Worm (Caenorhabditis elegans) whole organism, mixed stage, embryonic: ENCODE measurements around the gene F59B2.8.

Experiments
- blmp-1 ChIP-seq: fragments of 150-350 bp; optimal IDR thresholded peaks from 2 replicates; lab custom pipeline; 2014; ENCODE audit warnings: missing biosample characterization, missing genetic modification characterization
- elt-1 ChIP-seq: sonication (generic microtip); optimal IDR thresholded peaks from 2 replicates; lab custom pipeline; 2017; ENCODE audit warnings: missing genetic modification characterization, mild to moderate bottlenecking, missing compliant biosample characterization, antibody characterized with exemption, moderate library complexity, borderline replicate concordance; ENCODE audit not compliant: insufficient read depth
- lsy-2 ChIP-seq: fragments of 150-350 bp; optimal IDR thresholded peaks from 2 replicates; lab custom pipeline; 2014; ENCODE audit warnings: missing biosample characterization, missing genetic modification characterization
- nhr-12 ChIP-seq: fragments of 150-350 bp; optimal IDR thresholded peaks from 2 replicates; lab custom pipeline; 2014; ENCODE audit warnings: missing biosample characterization, missing genetic modification characterization
- nhr-76 ChIP-seq: sonication (generic microtip); optimal IDR thresholded peaks from 2 replicates; lab custom pipeline; 2017; ENCODE audit warnings: missing biosample characterization, missing genetic modification characterization
- pha-4 ChIP-seq: fragments of 150-350 bp; optimal IDR thresholded peaks from 2 replicates; lab custom pipeline; 2018; ENCODE audit warnings: missing biosample characterization, missing genetic modification reagents, missing genetic modification characterization
- sptf-1 ChIP-seq: sonication (generic microtip); optimal IDR thresholded peaks from 2 replicates; lab custom pipeline; 2017; ENCODE audit warnings: mild to moderate bottlenecking, missing genetic modification characterization, moderate library complexity, missing compliant biosample characterization
- unc-62 ChIP-seq: fragments of 150-350 bp; optimal IDR thresholded peaks from 2 replicates; lab custom pipeline; 2014; ENCODE audit warnings: missing biosample characterization, missing genetic modification reagents, missing genetic modification characterization

- no peak for TF ChIP-seq blmp-1 (tag; lab: Kevin White, UChicago)
- TF ChIP-seq lsy-2 (tag; lab: Kevin White, UChicago), result no peak
- no peak for TF ChIP-seq nhr-76 (tag; lab: Kevin White, UChicago)
- TF ChIP-seq sptf-1 (tag; lab: Kevin White, UChicago), result no peak
- TF ChIP-seq unc-62 (GFP tag; lab: Kevin White, UChicago), result no peak
- no peak for TF ChIP-seq elt-1 (tag; lab: Kevin White, UChicago)
- TF ChIP-seq pha-4, result no peak
- no peak for TF ChIP-seq nhr-12 (tag; lab: Kevin White, UChicago)
Observed at ce11 chrIII:9058959-9059534, 49.0 kb upstream of the F59B2.8 start, which contains the start of gene gst-1.
